Worm (Caenorhabditis elegans) whole organism, young adult: Measurements from ENCODE around the gene ZC116.1.

Experiments
- B0035.1 ChIP-seq: sonication (generic microtip); optimal IDR thresholded peaks from 2 replicates; lab custom pipeline; 2016; ENCODE audit warnings: missing genetic modification characterization, mild to moderate bottlenecking, missing compliant biosample characterization, missing genotype, missing genetic modification reagents
- B0336.3 ChIP-seq: fragments of 200-800 bp; sonication (Bioruptor generic); IDR thresholded peaks from 2 replicates; pipeline ENCODE4 v1.3.6; 2022; ENCODE audit warnings: missing genetic modification characterization, missing compliant biosample characterization
- D2030.7 ChIP-seq: fragments of 200-800 bp; sonication (Bioruptor generic); IDR thresholded peaks from 2 replicates; pipeline ENCODE4 v1.3.6; 2022; ENCODE audit warnings: missing genetic modification reagents, missing genetic modification characterization, missing compliant biosample characterization
- F33H1.4 ChIP-seq: fragments of 200-800 bp; sonication (Bioruptor generic); IDR thresholded peaks from 2 replicates; pipeline ENCODE4 v1.3.6; 2022; ENCODE audit warnings: missing genetic modification reagents, missing genetic modification characterization, missing compliant biosample characterization
- F49E8.2 ChIP-seq: sonication (generic microtip); optimal IDR thresholded peaks from 3 replicates; lab custom pipeline; 2017; ENCODE audit warnings: missing genetic modification characterization, mild to moderate bottlenecking, missing compliant biosample characterization, antibody characterized with exemption, moderate library complexity; ENCODE audit not compliant: insufficient read depth
- F52B5.7 ChIP-seq: sonication (generic microtip); optimal IDR thresholded peaks from 2 replicates; lab custom pipeline; 2016; ENCODE audit warnings: mild to moderate bottlenecking, missing genetic modification characterization, missing compliant biosample characterization
- Y53F4B.3 ChIP-seq: fragments of 200-800 bp; sonication (Bioruptor generic); IDR thresholded peaks from 2 replicates; pipeline ENCODE4 v1.3.6; 2022; ENCODE audit warnings: missing genetic modification reagents, missing genetic modification characterization, missing compliant biosample characterization
- Y53G8AR.9 ChIP-seq: fragments of 200-800 bp; sonication (Bioruptor generic); conservative IDR thresholded peaks from 2 replicates; pipeline ENCODE4 v1.3.6; 2022; ENCODE audit warnings: missing genetic modification reagents, missing genetic modification characterization, missing compliant biosample characterization
- ZK185.1 ChIP-seq: sonication (generic microtip); optimal IDR thresholded peaks from 2 replicates; lab custom pipeline; 2016; ENCODE audit warnings: mild to moderate bottlenecking, missing genetic modification characterization, missing compliant biosample characterization; ENCODE audit not compliant: poor library complexity, severe bottlenecking
- akir-1 ChIP-seq: fragments of 200-800 bp; sonication (Bioruptor generic); optimal IDR thresholded peaks from 2 replicates; lab custom pipeline; 2018; ENCODE audit warnings: mild to moderate bottlenecking, missing genetic modification characterization, moderate library complexity, missing compliant biosample characterization
- aptf-2 ChIP-seq: fragments of 200-800 bp; sonication (Bioruptor generic); conservative IDR thresholded peaks from 2 replicates; pipeline ENCODE4 v1.3.6; 2022; ENCODE audit warnings: missing genetic modification reagents, missing genetic modification characterization, missing compliant biosample characterization
- athp-1 ChIP-seq: sonication (generic microtip); optimal IDR thresholded peaks from 2 replicates; lab custom pipeline; 2017; ENCODE audit warnings: mild to moderate bottlenecking, missing genetic modification characterization, missing compliant biosample characterization
- attf-3 ChIP-seq: fragments of 200-800 bp; sonication (Bioruptor generic); conservative IDR thresholded peaks from 2 replicates; pipeline ENCODE4 v1.3.6; 2022; ENCODE audit warnings: missing genetic modification reagents, missing genetic modification characterization, missing compliant biosample characterization
- bed-2 ChIP-seq: fragments of 200-800 bp; sonication (Bioruptor generic); IDR thresholded peaks from 2 replicates; pipeline ENCODE4 v1.3.6; 2022; ENCODE audit warnings: missing genetic modification reagents, missing genetic modification characterization, missing compliant biosample characterization
- ceh-40 ChIP-seq: fragments of 200-800 bp; sonication (Bioruptor generic); IDR thresholded peaks from 2 replicates; pipeline ENCODE4 v1.3.6; 2022; ENCODE audit warnings: missing genetic modification characterization, missing compliant biosample characterization
- chd-7 ChIP-seq: sonication (generic microtip); optimal IDR thresholded peaks from 2 replicates; lab custom pipeline; 2016; ENCODE audit warnings: mild to moderate bottlenecking, missing genetic modification characterization, moderate library complexity, missing compliant biosample characterization
- dpl-1 ChIP-seq: fragments of 150-350 bp; optimal IDR thresholded peaks from 2 replicates; lab custom pipeline; 2014; ENCODE audit warnings: missing biosample characterization, missing genetic modification reagents, missing genetic modification characterization
- ekl-4 ChIP-seq: fragments of 200-800 bp; sonication (Bioruptor generic); IDR thresholded peaks from 2 replicates; pipeline ENCODE4 v1.3.6; 2022; ENCODE audit warnings: missing genetic modification reagents, missing genetic modification characterization, missing compliant biosample characterization
- ets-4 ChIP-seq: fragments of 200-800 bp; sonication (Bioruptor generic); optimal IDR thresholded peaks from 2 replicates; lab custom pipeline; 2018; ENCODE audit warnings: mild to moderate bottlenecking, missing genetic modification characterization, missing compliant biosample characterization
- gei-17 ChIP-seq: fragments of 200-800 bp; sonication (Bioruptor generic); optimal IDR thresholded peaks from 2 replicates; lab custom pipeline; 2018; ENCODE audit warnings: mild to moderate bottlenecking, missing genetic modification characterization, missing compliant biosample characterization
- him-1 ChIP-seq: sonication (generic microtip); optimal IDR thresholded peaks from 2 replicates; lab custom pipeline; 2016; ENCODE audit warnings: missing genotype, missing genetic modification reagents, missing genetic modification characterization, missing compliant biosample characterization
- hlh-12 ChIP-seq: sonication (generic microtip); optimal IDR thresholded peaks from 2 replicates; lab custom pipeline; 2016; ENCODE audit warnings: missing genetic modification characterization, missing compliant biosample characterization
- hlh-26 ChIP-seq: fragments of 200-800 bp; sonication (Bioruptor generic); conservative IDR thresholded peaks from 2 replicates; pipeline ENCODE4 v1.3.6; 2022; ENCODE audit warnings: missing genetic modification reagents, missing genetic modification characterization, missing compliant biosample characterization
- hsf-1 ChIP-seq: fragments of 200-800 bp; sonication (Bioruptor generic); IDR thresholded peaks from 2 replicates; pipeline ENCODE4 v1.3.6; 2022; ENCODE audit warnings: missing genetic modification reagents, missing genetic modification characterization, missing compliant biosample characterization
- let-607 ChIP-seq, 2 experiments: fragments of 200-800 bp in 1 of 2; sonication (Bioruptor generic) in 1 of 2; sonication (generic microtip) in 1 of 2; optimal IDR thresholded peaks; 2 replicates each; lab custom pipeline; 2016 to 2018; ENCODE audit warnings: mild to moderate bottlenecking in 2 of 2, missing compliant biosample characterization in 2 of 2, missing genetic modification characterization in 2 of 2, moderate library complexity in 2 of 2, missing genotype in 1 of 2
- lin-54 ChIP-seq: fragments of 200-800 bp; sonication (Bioruptor generic); optimal IDR thresholded peaks from 2 replicates; lab custom pipeline; 2018; ENCODE audit warnings: mild to moderate bottlenecking, missing genetic modification characterization, missing compliant biosample characterization
- lir-1 ChIP-seq: fragments of 200-800 bp; sonication (Bioruptor generic); conservative IDR thresholded peaks from 2 replicates; pipeline ENCODE4 v1.3.6; 2022; ENCODE audit warnings: missing genetic modification reagents, missing genetic modification characterization, missing compliant biosample characterization
- lsl-1 ChIP-seq: fragments of 200-800 bp; sonication (Bioruptor generic); optimal IDR thresholded peaks from 2 replicates; lab custom pipeline; 2018; ENCODE audit warnings: mild to moderate bottlenecking, missing genetic modification characterization, moderate library complexity, missing compliant biosample characterization
- madf-10 ChIP-seq: sonication (generic microtip); optimal IDR thresholded peaks from 2 replicates; lab custom pipeline; 2016; ENCODE audit warnings: mild to moderate bottlenecking, missing genetic modification characterization, missing compliant biosample characterization
- madf-6 ChIP-seq: fragments of 200-800 bp; sonication (Bioruptor generic); IDR thresholded peaks from 2 replicates; pipeline ENCODE4 v1.3.6; 2022; ENCODE audit warnings: missing genetic modification reagents, missing genetic modification characterization, missing compliant biosample characterization
- madf-8 ChIP-seq: fragments of 200-800 bp; sonication (Bioruptor generic); conservative IDR thresholded peaks from 2 replicates; pipeline ENCODE4 v1.3.6; 2022; ENCODE audit warnings: missing genetic modification reagents, missing genetic modification characterization, missing compliant biosample characterization
- mcd-1 ChIP-seq: fragments of 200-800 bp; sonication (Bioruptor generic); IDR thresholded peaks from 2 replicates; pipeline ENCODE4 v1.3.6; 2022; ENCODE audit warnings: missing genetic modification reagents, missing genetic modification characterization, missing compliant biosample characterization
- mxl-1 ChIP-seq: sonication (generic microtip); optimal IDR thresholded peaks from 2 replicates; lab custom pipeline; 2016; ENCODE audit warnings: missing genetic modification characterization, missing compliant biosample characterization
- nfya-1 ChIP-seq: sonication (generic microtip); optimal IDR thresholded peaks from 2 replicates; lab custom pipeline; 2017; ENCODE audit warnings: antibody characterized with exemption, missing compliant biosample characterization, missing genetic modification characterization, borderline replicate concordance; ENCODE audit not compliant: insufficient read depth
- nhr-120 ChIP-seq: fragments of 200-800 bp; sonication (Bioruptor generic); IDR thresholded peaks from 2 replicates; pipeline ENCODE4 v1.3.6; 2022; ENCODE audit warnings: missing genetic modification characterization, missing compliant biosample characterization
- nhr-80 ChIP-seq: sonication (generic microtip); optimal IDR thresholded peaks from 2 replicates; lab custom pipeline; 2016; ENCODE audit warnings: missing genetic modification characterization, missing compliant biosample characterization
- pbrm-1 ChIP-seq: fragments of 200-800 bp; sonication (Bioruptor generic); IDR thresholded peaks from 2 replicates; pipeline ENCODE4 v1.3.6; 2022; ENCODE audit warnings: missing genetic modification reagents, missing genetic modification characterization, missing compliant biosample characterization
- repo-1 ChIP-seq: sonication (generic microtip); optimal IDR thresholded peaks from 2 replicates; lab custom pipeline; 2017; ENCODE audit warnings: mild to moderate bottlenecking, missing genetic modification characterization, missing compliant biosample characterization
- rpc-1 ChIP-seq, 2 experiments: fragments of 150-350 bp in 1 of 2; sonication (generic microtip) in 1 of 2; optimal IDR thresholded peaks; 2 replicates each; lab custom pipeline; 2014 to 2018; ENCODE audit warnings: missing biosample characterization in 1 of 2, missing genetic modification characterization in 1 of 2, missing genetic modification reagents in 1 of 2, missing genotype in 1 of 2
- somi-1 ChIP-seq: fragments of 200-800 bp; sonication (Bioruptor generic); optimal IDR thresholded peaks from 2 replicates; lab custom pipeline; 2018; ENCODE audit warnings: mild to moderate bottlenecking, missing genetic modification characterization, missing compliant biosample characterization
- sptf-2 ChIP-seq: fragments of 200-800 bp; sonication (Bioruptor generic); optimal IDR thresholded peaks from 2 replicates; lab custom pipeline; 2018; ENCODE audit warnings: mild to moderate bottlenecking, missing genetic modification characterization, missing compliant biosample characterization
- tbx-9 ChIP-seq: sonication (generic microtip); optimal IDR thresholded peaks from 2 replicates; lab custom pipeline; 2016; ENCODE audit warnings: borderline replicate concordance, missing genetic modification characterization, inconsistent platforms, missing compliant biosample characterization
- tlf-1 ChIP-seq: fragments of 200-800 bp; sonication (Bioruptor generic); optimal IDR thresholded peaks from 2 replicates; lab custom pipeline; 2018; ENCODE audit warnings: mild to moderate bottlenecking, missing genetic modification characterization, missing compliant biosample characterization
- ztf-18 ChIP-seq: sonication (generic microtip); optimal IDR thresholded peaks from 2 replicates; lab custom pipeline; 2016; ENCODE audit warnings: missing genotype, mild to moderate bottlenecking, missing genetic modification characterization, missing compliant biosample characterization
- ztf-26 ChIP-seq: sonication (generic microtip); optimal IDR thresholded peaks from 2 replicates; lab custom pipeline; 2017; ENCODE audit warnings: missing genetic modification characterization, missing compliant biosample characterization
- ztf-3 ChIP-seq: fragments of 200-800 bp; sonication (Bioruptor generic); optimal IDR thresholded peaks from 2 replicates; lab custom pipeline; 2018; ENCODE audit warnings: mild to moderate bottlenecking, missing genetic modification characterization, missing compliant biosample characterization

ZC116.1 gene

ce11 chrV:12596196-12596595 lies 13.4 kb upstream of the ZC116.1 start, which contains the start of gene mma-1:
mma-1 (minus strand) TSS chrV:12596296.
- no peak for TF ChIP-seq madf-6
- TF ChIP-seq chd-7 (tag; lab: Kevin White, UChicago): no peak
- 0 out of 2 replicates have a peak, but pooled peaks have one; percentile 27 for TF ChIP-seq hsf-1 (GFP tag; lab: Robert Waterston, UW)
- TF ChIP-seq pbrm-1 (GFP tag; lab: Robert Waterston, UW): no peak
- no peak for TF ChIP-seq gei-17 (GFP tag; lab: Kevin White, UChicago)
- no peak for TF ChIP-seq B0035.1 (tag; lab: Kevin White, UChicago)
- TF ChIP-seq Y53F4B.3 (GFP tag; lab: Robert Waterston, UW): no peak

- TF ChIP-seq madf-8 (GFP tag; lab: Robert Waterston, UW) (no peak), F52B5.7 (tag; lab: Kevin White, UChicago) (no peak), madf-10 (peak; percentile 15), tbx-9 (tag; lab: Kevin White, UChicago) (no peak), nhr-120 (GFP tag; lab: Robert Waterston, UW) (no peak), pbrm-1 (GFP tag; lab: Robert Waterston, UW) (peak; percentile 43; the same call in 1 of the 2 replicates), hlh-26 (GFP tag; lab: Robert Waterston, UW) (no peak), bed-2 (GFP tag; lab: Robert Waterston, UW) (no peak), mcd-1 (peak; percentile 50), F49E8.2 (tag; lab: Kevin White, UChicago) (peak; percentile 45), B0336.3 (GFP tag; lab: Robert Waterston, UW) (peak; percentile 74), madf-6 (peak; percentile 61; the same call in 1 of the 2 replicates), rpc-1 (optimal IDR thresholded peaks at IDR 0.05; lab: Kevin White, UChicago) (peak; percentile 64), rpc-1 (tag; optimal IDR thresholded peaks at IDR 0.05; lab: Kevin White, UChicago) (peak; percentile 78), F33H1.4 (GFP tag; lab: Robert Waterston, UW) (no peak), ekl-4 (GFP tag; lab: Robert Waterston, UW) (0 out of 2 replicates have a peak, but pooled peaks have one; percentile 43), attf-3 (GFP tag; lab: Robert Waterston, UW) (peak; percentile 52; the same call in 1 of the 2 replicates), ztf-26 (tag; lab: Kevin White, UChicago) (peak; percentile 45), mxl-1 (tag; lab: Kevin White, UChicago) (peak; percentile 50), ztf-3 (no peak), tlf-1 (no peak), sptf-2 (no peak), lsl-1 (GFP tag; lab: Kevin White, UChicago) (peak; percentile 27), athp-1 (tag; lab: Kevin White, UChicago) (peak; percentile 70), repo-1 (peak; percentile 73), him-1 (no peak), Y53G8AR.9 (GFP tag; lab: Robert Waterston, UW) (no peak), D2030.7 (GFP tag; lab: Robert Waterston, UW) (peak; percentile 35; the same call in 1 of the 2 replicates), ets-4 (GFP tag; lab: Kevin White, UChicago) (no peak), hlh-12 (tag; lab: Kevin White, UChicago) (peak; percentile 52), somi-1 (GFP tag; lab: Kevin White, UChicago) (peak; percentile 22), nhr-80 (tag; lab: Kevin White, UChicago) (peak; percentile 44), akir-1 (GFP tag; lab: Kevin White, UChicago) (no peak), nfya-1 (no peak), chd-7 (tag; lab: Kevin White, UChicago) (peak; percentile 48), ztf-18 (tag; lab: Kevin White, UChicago) (peak; percentile 71), lin-54 (peak; percentile 61), lir-1 (GFP tag; lab: Robert Waterston, UW) (no peak), dpl-1 (GFP tag; lab: Kevin White, UChicago) (no peak), aptf-2 (GFP tag; lab: Robert Waterston, UW) (no peak), ZK185.1 (tag; lab: Kevin White, UChicago) (peak; percentile 84), ceh-40 (GFP tag; lab: Robert Waterston, UW) (no peak), let-607 (tag; optimal IDR thresholded peaks at IDR 0.05; lab: Kevin White, UChicago) (peak; percentile 6 to 48)
These were observed 12.8 kb upstream of the ZC116.1 start for ce11 chrV:12596795-12597194.
